Fruit fly (Drosophila melanogaster) whole organism, adult: Measurements from ENCODE around the gene CG13711.

ENCODE experiments used
- CG11617 ChIP-seq: fragments of 200-800 bp; sonication (Bioruptor generic); optimal IDR thresholded peaks from 2 replicates; lab custom pipeline; 2017; ENCODE audit warnings: mild to moderate bottlenecking, missing biosample characterization, missing genetic modification reagents, missing genetic modification characterization
- CG12768 ChIP-seq: fragments of 200-800 bp; sonication (Bioruptor generic); optimal IDR thresholded peaks from 2 replicates; lab custom pipeline; 2017; ENCODE audit warnings: missing biosample characterization, missing genetic modification characterization, mild to moderate bottlenecking, moderate library complexity, missing genetic modification reagents
- CG14711 ChIP-seq: fragments of 200-800 bp; sonication (Bioruptor generic); optimal IDR thresholded peaks from 2 replicates; lab custom pipeline; 2018; ENCODE audit warnings: missing biosample characterization, mild to moderate bottlenecking, missing genetic modification characterization, moderate library complexity
- CG1620 ChIP-seq: fragments of 200-800 bp; sonication (Bioruptor generic); optimal IDR thresholded peaks from 2 replicates; lab custom pipeline; 2016; ENCODE audit warnings: missing biosample characterization, missing genetic modification characterization
- CG33017 ChIP-seq: fragments of 200-800 bp; sonication (Bioruptor generic); optimal IDR thresholded peaks from 2 replicates; lab custom pipeline; 2018; ENCODE audit warnings: missing biosample characterization, mild to moderate bottlenecking, missing genetic modification characterization, moderate library complexity
- CG5204 ChIP-seq: fragments of 200-800 bp; sonication (Bioruptor generic); optimal IDR thresholded peaks from 2 replicates; lab custom pipeline; 2016; ENCODE audit warnings: missing biosample characterization, missing genetic modification characterization
- CG7045 ChIP-seq: fragments of 200-800 bp; sonication (Bioruptor generic); optimal IDR thresholded peaks from 2 replicates; lab custom pipeline; 2017; ENCODE audit warnings: missing biosample characterization, mild to moderate bottlenecking, missing genetic modification characterization
- CG7101 ChIP-seq: fragments of 200-800 bp; sonication (Bioruptor generic); optimal IDR thresholded peaks from 2 replicates; lab custom pipeline; 2018; ENCODE audit warnings: missing biosample characterization, mild to moderate bottlenecking, missing genetic modification characterization, moderate library complexity
- Clk ChIP-seq: fragments of 200-800 bp; sonication (Bioruptor generic); optimal IDR thresholded peaks from 2 replicates; lab custom pipeline; 2017; ENCODE audit warnings: missing biosample characterization, missing genetic modification characterization
- Crg-1 ChIP-seq: fragments of 200-800 bp; sonication (Bioruptor generic); optimal IDR thresholded peaks from 2 replicates; lab custom pipeline; 2016; ENCODE audit warnings: missing biosample characterization, missing genetic modification characterization
- Hr96 ChIP-seq: fragments of 200-800 bp; sonication (Bioruptor generic); optimal IDR thresholded peaks from 2 replicates; lab custom pipeline; 2016; ENCODE audit warnings: missing biosample characterization, missing genetic modification characterization
- Mnt ChIP-seq: fragments of 200-800 bp; sonication (Bioruptor generic); optimal IDR thresholded peaks from 2 replicates; lab custom pipeline; 2016; ENCODE audit warnings: missing biosample characterization, mild to moderate bottlenecking, missing genetic modification characterization
- bab1 ChIP-seq: fragments of 200-800 bp; sonication (Bioruptor generic); optimal IDR thresholded peaks from 3 replicates; lab custom pipeline; 2019; ENCODE audit warnings: missing biosample characterization, mild to moderate bottlenecking, missing genetic modification characterization, moderate library complexity
- cic ChIP-seq: fragments of 200-800 bp; sonication (Bioruptor generic); optimal IDR thresholded peaks from 2 replicates; lab custom pipeline; 2017; ENCODE audit warnings: missing biosample characterization, mild to moderate bottlenecking, missing genetic modification characterization, moderate library complexity
- cnc ChIP-seq, 2 experiments: fragments of >200 bp; optimal IDR thresholded peaks; 2 replicates each; lab custom pipeline; 2017
- kay ChIP-seq: fragments of 200-800 bp; sonication (Bioruptor generic); peaks from one replicate; lab custom pipeline; 2016; ENCODE audit warnings: missing biosample characterization, missing genetic modification characterization, borderline replicate concordance
- ovo ChIP-seq: fragments of 200-800 bp; sonication (Bioruptor generic); optimal IDR thresholded peaks from 2 replicates; lab custom pipeline; 2016; ENCODE audit warnings: missing biosample characterization, missing genetic modification characterization
- pad ChIP-seq: fragments of 200-800 bp; sonication (Bioruptor generic); optimal IDR thresholded peaks from 3 replicates; lab custom pipeline; 2017; ENCODE audit warnings: missing biosample characterization, missing genetic modification characterization, mild to moderate bottlenecking, moderate library complexity, missing genetic modification reagents
- tj ChIP-seq: fragments of 200-800 bp; sonication (Bioruptor generic); optimal IDR thresholded peaks from 3 replicates; lab custom pipeline; 2017; ENCODE audit warnings: missing biosample characterization, mild to moderate bottlenecking, missing genetic modification characterization, moderate library complexity
- toe ChIP-seq: fragments of 200-800 bp; sonication (Bioruptor generic); optimal IDR thresholded peaks from 2 replicates; lab custom pipeline; 2016; ENCODE audit warnings: missing biosample characterization, missing genetic modification characterization

Gene CG13711

dm6 chr3L:4776432-4776831 lies 18.7 kb downstream of the CG13711 start:
- TF ChIP-seq Crg-1, result no peak
- TF ChIP-seq ovo (GFP tag; lab: Kevin White, UChicago), result no peak
- no peak for TF ChIP-seq CG5204 (GFP tag; lab: Kevin White, UChicago)
- no peak for TF ChIP-seq kay (GFP tag; lab: Kevin White, UChicago)

- TF ChIP-seq pad (no peak), tj (GFP tag; lab: Kevin White, UChicago) (no peak), CG7101 (tag; lab: Kevin White, UChicago) (no peak), cnc (optimal IDR thresholded peaks at IDR 0.05; lab: Kevin White, UChicago) (no peak), CG1620 (GFP tag; lab: Kevin White, UChicago) (no peak), CG12768 (GFP tag; lab: Kevin White, UChicago) (no peak), CG7045 (no peak), Crg-1 (no peak), Hr96 (no peak), CG33017 (tag; lab: Kevin White, UChicago) (no peak), Mnt (GFP tag; lab: Kevin White, UChicago) (no peak), ovo (GFP tag; lab: Kevin White, UChicago) (no peak), Clk (no peak), bab1 (GFP tag; lab: Kevin White, UChicago) (no peak), CG5204 (GFP tag; lab: Kevin White, UChicago) (no peak), CG11617 (no peak), CG14711 (tag; lab: Kevin White, UChicago) (no peak), toe (no peak)
These were observed 43.0 kb downstream of the CG13711 start for dm6 chr3L:4800641-4801040.

- TF ChIP-seq CG11617 (no peak), cnc (optimal IDR thresholded peaks at IDR 0.05; lab: Kevin White, UChicago) (no peak), toe (no peak), cic (no peak), tj (GFP tag; lab: Kevin White, UChicago) (no peak), CG33017 (tag; lab: Kevin White, UChicago) (no peak), Hr96 (no peak), Crg-1 (no peak), ovo (GFP tag; lab: Kevin White, UChicago) (no peak), CG7101 (tag; lab: Kevin White, UChicago) (no peak), CG5204 (GFP tag; lab: Kevin White, UChicago) (no peak), Clk (no peak), pad (no peak), bab1 (GFP tag; lab: Kevin White, UChicago) (no peak)
These were observed 47.5 kb downstream of the CG13711 start, which contains the start of gene CG7509 for dm6 chr3L:4805174-4805573. TSS of gene CG7509 (minus strand) at chr3L:4805274.

dm6 chr3L:4805751-4806150 lies 48.1 kb downstream of the CG13711 start:
- TF ChIP-seq CG12768 (GFP tag; lab: Kevin White, UChicago) (no peak), pad (no peak), Crg-1 (no peak), CG33017 (tag; lab: Kevin White, UChicago) (no peak)

- TF ChIP-seq CG1620 (GFP tag; lab: Kevin White, UChicago) (no peak), Crg-1 (no peak), pad (no peak), CG33017 (tag; lab: Kevin White, UChicago) (no peak), Mnt (GFP tag; lab: Kevin White, UChicago) (no peak)
These were observed 49.6 kb downstream of the CG13711 start, which contains the start of gene CG18808 for dm6 chr3L:4807306-4807705. TSS of gene CG18808 (minus strand) at chr3L:4807406.
